Fruit fly (Drosophila melanogaster) whole organism, adult: ENCODE measurements around the gene CG8671.

Source experiments
- CG1620 ChIP-seq: fragments of 200-800 bp; sonication (Bioruptor generic); optimal IDR thresholded peaks from 2 replicates; lab custom pipeline; 2016; ENCODE audit warnings: missing biosample characterization, missing genetic modification characterization
- CG5204 ChIP-seq: fragments of 200-800 bp; sonication (Bioruptor generic); optimal IDR thresholded peaks from 2 replicates; lab custom pipeline; 2016; ENCODE audit warnings: missing biosample characterization, missing genetic modification characterization
- cic ChIP-seq: fragments of 200-800 bp; sonication (Bioruptor generic); optimal IDR thresholded peaks from 2 replicates; lab custom pipeline; 2017; ENCODE audit warnings: missing biosample characterization, mild to moderate bottlenecking, missing genetic modification characterization, moderate library complexity
- cnc ChIP-seq, 2 experiments: fragments of >200 bp; optimal IDR thresholded peaks; 2 replicates each; lab custom pipeline; 2017
- pad ChIP-seq: fragments of 200-800 bp; sonication (Bioruptor generic); optimal IDR thresholded peaks from 3 replicates; lab custom pipeline; 2017; ENCODE audit warnings: missing biosample characterization, missing genetic modification characterization, mild to moderate bottlenecking, moderate library complexity, missing genetic modification reagents

dm6 chr2L:21302064-21302463, 39.3 kb downstream of the CG8671 start:
- TF ChIP-seq cnc (optimal IDR thresholded peaks at IDR 0.05; lab: Kevin White, UChicago) (no peak), cic (no peak), CG5204 (GFP tag; lab: Kevin White, UChicago) (no peak), CG1620 (GFP tag; lab: Kevin White, UChicago) (no peak), pad (no peak)
